Worm (Caenorhabditis elegans) whole organism, L4/young adult: ENCODE results near the gene hsp-75.

Experiments
- W03F9.2 ChIP-seq: fragments of 150-350 bp; optimal IDR thresholded peaks from 2 replicates; lab custom pipeline; 2014; ENCODE audit warnings: missing biosample characterization, missing genetic modification characterization
- him-1 ChIP-seq: sonication (generic microtip); optimal IDR thresholded peaks from 2 replicates; lab custom pipeline; 2016; ENCODE audit warnings: missing genotype, missing genetic modification reagents, missing genetic modification characterization, missing compliant biosample characterization

- TF ChIP-seq him-1 (tag; lab: Kevin White, UChicago) (no peak), W03F9.2 (tag; lab: Kevin White, UChicago) (no peak)
Observed at ce11 chrIII:7246389-7246788, 19.9 kb upstream of the hsp-75 start.
